Fruit fly (Drosophila melanogaster) whole organism, prepupa: ENCODE data around the gene atms.

Experiments used
- Blimp-1 ChIP-seq: fragments of 200-800 bp; sonication (Bioruptor generic); optimal IDR thresholded peaks from 3 replicates; lab custom pipeline; 2017; ENCODE audit warnings: missing biosample characterization, missing genetic modification characterization, mild to moderate bottlenecking, moderate library complexity, missing genetic modification reagents
- CG10669 ChIP-seq: fragments of 200-800 bp; sonication (Bioruptor generic); optimal IDR thresholded peaks from 3 replicates; lab custom pipeline; 2018; ENCODE audit warnings: missing biosample characterization, mild to moderate bottlenecking, missing genetic modification characterization, moderate library complexity
- CG11902 ChIP-seq: fragments of 200-800 bp; sonication (Bioruptor generic); optimal IDR thresholded peaks from 3 replicates; lab custom pipeline; 2016; ENCODE audit warnings: missing biosample characterization, missing genetic modification characterization
- CG15336 ChIP-seq: fragments of 200-800 bp; sonication (Bioruptor generic); IDR thresholded peaks from 2 replicates; pipeline ENCODE4 v1.3.6; 2022; ENCODE audit warnings: missing biosample characterization, missing genetic modification characterization
- CG16779 ChIP-seq: fragments of 200-800 bp; sonication (Bioruptor generic); optimal IDR thresholded peaks from 3 replicates; lab custom pipeline; 2017; ENCODE audit warnings: missing biosample characterization, mild to moderate bottlenecking, missing genetic modification characterization
- CG3032 ChIP-seq: fragments of 200-800 bp; optimal IDR thresholded peaks from 2 replicates; lab custom pipeline; 2019; ENCODE audit warnings: missing biosample characterization, mild to moderate bottlenecking, missing genetic modification characterization, moderate library complexity
- CG31627 ChIP-seq: fragments of 200-800 bp; sonication (Bioruptor generic); optimal IDR thresholded peaks from 3 replicates; lab custom pipeline; 2016; ENCODE audit warnings: missing biosample characterization, missing genetic modification characterization
- CG3919 ChIP-seq: fragments of 200-800 bp; sonication (Bioruptor generic); optimal IDR thresholded peaks from 3 replicates; lab custom pipeline; 2016; ENCODE audit warnings: missing biosample characterization, missing genetic modification characterization
- CG4318 ChIP-seq: fragments of 200-800 bp; sonication (Bioruptor generic); optimal IDR thresholded peaks from 3 replicates; lab custom pipeline; 2017; ENCODE audit warnings: missing biosample characterization, mild to moderate bottlenecking, missing genetic modification characterization
- CG6163 ChIP-seq: fragments of 200-800 bp; sonication (Bioruptor generic); IDR thresholded peaks from 3 replicates; pipeline ENCODE4 v1.3.6; 2022; ENCODE audit warnings: missing biosample characterization, missing genetic modification characterization
- CG6276 ChIP-seq: fragments of 200-800 bp; sonication (Bioruptor generic); optimal IDR thresholded peaks from 2 replicates; lab custom pipeline; 2017; ENCODE audit warnings: missing biosample characterization, mild to moderate bottlenecking, missing genetic modification characterization
- CG6792 ChIP-seq: fragments of 200-800 bp; sonication (Bioruptor generic); optimal IDR thresholded peaks from 3 replicates; lab custom pipeline; 2016; ENCODE audit warnings: missing biosample characterization, missing genetic modification characterization
- CG6808 ChIP-seq: fragments of 200-800 bp; sonication (Bioruptor generic); optimal IDR thresholded peaks from 3 replicates; lab custom pipeline; 2017; ENCODE audit warnings: missing biosample characterization, missing genetic modification characterization, mild to moderate bottlenecking, moderate library complexity, missing genetic modification reagents
- CG6854 ChIP-seq: fragments of 200-800 bp; sonication (Bioruptor generic); optimal IDR thresholded peaks from 2 replicates; lab custom pipeline; 2017; ENCODE audit warnings: missing biosample characterization, mild to moderate bottlenecking, missing genetic modification characterization
- CG7368 ChIP-seq: fragments of 200-800 bp; sonication (Bioruptor generic); optimal IDR thresholded peaks from 3 replicates; lab custom pipeline; 2016; ENCODE audit warnings: missing biosample characterization, missing genetic modification characterization
- CG8119 ChIP-seq: fragments of 200-800 bp; sonication (Bioruptor generic); IDR thresholded peaks from 3 replicates; pipeline ENCODE4 v1.3.6; 2022; ENCODE audit warnings: missing biosample characterization, missing genetic modification characterization
- CG8319 ChIP-seq: fragments of 200-800 bp; sonication (Bioruptor generic); optimal IDR thresholded peaks from 3 replicates; lab custom pipeline; 2016; ENCODE audit warnings: missing biosample characterization, missing genetic modification characterization
- CG9139 ChIP-seq: fragments of 200-800 bp; sonication (Bioruptor generic); optimal IDR thresholded peaks from 3 replicates; lab custom pipeline; 2017; ENCODE audit warnings: missing biosample characterization, mild to moderate bottlenecking, missing genetic modification characterization
- Eip78C ChIP-seq: fragments of 200-800 bp; sonication (Bioruptor generic); peaks from one replicate; lab custom pipeline; 2016; ENCODE audit warnings: missing biosample characterization, missing genetic modification characterization
- Eip93F ChIP-seq: fragments of 200-800 bp; sonication (Bioruptor generic); optimal IDR thresholded peaks from 2 replicates; lab custom pipeline; 2016; ENCODE audit warnings: missing biosample characterization, mild to moderate bottlenecking, missing genetic modification characterization
- Ets21C ChIP-seq: fragments of 200-800 bp; sonication (Bioruptor generic); optimal IDR thresholded peaks from 3 replicates; lab custom pipeline; 2016; ENCODE audit warnings: missing biosample characterization, missing genetic modification characterization
- Ets96B ChIP-seq: fragments of 200-800 bp; optimal IDR thresholded peaks from 2 replicates; lab custom pipeline; 2019; ENCODE audit warnings: missing biosample characterization, mild to moderate bottlenecking, missing genetic modification characterization, moderate library complexity
- Gug ChIP-seq: fragments of 200-800 bp; sonication (Bioruptor generic); IDR thresholded peaks from 2 replicates; pipeline ENCODE4 v1.3.6; 2022; ENCODE audit warnings: missing biosample characterization, missing genetic modification characterization
- Hr4 ChIP-seq: fragments of 200-800 bp; sonication (Bioruptor generic); optimal IDR thresholded peaks from 3 replicates; lab custom pipeline; 2016; ENCODE audit warnings: missing biosample characterization, missing genetic modification characterization
- Smox ChIP-seq: fragments of 200-800 bp; sonication (Bioruptor generic); optimal IDR thresholded peaks from 3 replicates; lab custom pipeline; 2016; ENCODE audit warnings: missing biosample characterization, missing genetic modification characterization
- Sox14 ChIP-seq: fragments of 200-800 bp; sonication (Bioruptor generic); optimal IDR thresholded peaks from 3 replicates; lab custom pipeline; 2016; ENCODE audit warnings: missing biosample characterization, missing genetic modification characterization
- Sox15 ChIP-seq: fragments of 200-800 bp; sonication (Bioruptor generic); optimal IDR thresholded peaks from 3 replicates; lab custom pipeline; 2016; ENCODE audit warnings: missing biosample characterization, missing genetic modification characterization
- achi ChIP-seq: fragments of 200-800 bp; sonication (Bioruptor generic); optimal IDR thresholded peaks from 3 replicates; lab custom pipeline; 2016; ENCODE audit warnings: missing biosample characterization, missing genetic modification characterization
- acj6 ChIP-seq: fragments of 200-800 bp; sonication (Bioruptor generic); optimal IDR thresholded peaks from 3 replicates; lab custom pipeline; 2016; ENCODE audit warnings: missing biosample characterization, missing genetic modification characterization
- cyc ChIP-seq: fragments of 200-800 bp; sonication (Bioruptor generic); optimal IDR thresholded peaks from 3 replicates; lab custom pipeline; 2016; ENCODE audit warnings: missing biosample characterization, missing genetic modification characterization
- dsx ChIP-seq: fragments of 200-800 bp; optimal IDR thresholded peaks from 3 replicates; lab custom pipeline; 2019; ENCODE audit warnings: missing biosample characterization, mild to moderate bottlenecking, missing genetic modification characterization, moderate library complexity; ENCODE audit not compliant: poor library complexity, severe bottlenecking
- eg ChIP-seq: fragments of 200-800 bp; sonication (Bioruptor generic); IDR thresholded peaks from 3 replicates; pipeline ENCODE4 v1.3.6; 2022; ENCODE audit warnings: missing biosample characterization, missing genetic modification characterization
- esn ChIP-seq: fragments of 200-800 bp; sonication (Bioruptor generic); optimal IDR thresholded peaks from 2 replicates; lab custom pipeline; 2016; ENCODE audit warnings: missing biosample characterization, mild to moderate bottlenecking, missing genetic modification characterization, moderate library complexity
- fd59A ChIP-seq: fragments of 200-800 bp; sonication (Bioruptor generic); optimal IDR thresholded peaks from 2 replicates; lab custom pipeline; 2017; ENCODE audit warnings: missing biosample characterization, mild to moderate bottlenecking, missing genetic modification characterization, missing genetic modification reagents
- fd85E ChIP-seq: fragments of 200-800 bp; sonication (Bioruptor generic); optimal IDR thresholded peaks from 3 replicates; lab custom pipeline; 2016; ENCODE audit warnings: missing biosample characterization, missing genetic modification characterization
- fkh ChIP-seq: fragments of 200-800 bp; sonication (Bioruptor generic); optimal IDR thresholded peaks from 3 replicates; lab custom pipeline; 2017; ENCODE audit warnings: missing biosample characterization, mild to moderate bottlenecking, missing genetic modification characterization, moderate library complexity
- net ChIP-seq: fragments of 200-800 bp; sonication (Bioruptor generic); optimal IDR thresholded peaks from 3 replicates; lab custom pipeline; 2016; ENCODE audit warnings: missing biosample characterization, missing genetic modification characterization
- pdm3 ChIP-seq: fragments of 200-800 bp; sonication (Bioruptor generic); optimal IDR thresholded peaks from 3 replicates; lab custom pipeline; 2016; ENCODE audit warnings: missing biosample characterization, missing genetic modification characterization
- salr ChIP-seq, 2 experiments: fragments of 200-800 bp; sonication (Bioruptor generic); optimal IDR thresholded peaks; 3 replicates each; lab custom pipeline; 2016 to 2018; ENCODE audit warnings: missing biosample characterization in 2 of 2, missing genetic modification characterization in 2 of 2, mild to moderate bottlenecking in 1 of 2
- svp ChIP-seq: fragments of 200-800 bp; sonication (Bioruptor generic); peaks from one replicate; lab custom pipeline; 2016; ENCODE audit warnings: missing biosample characterization, missing genetic modification characterization
- vri ChIP-seq: fragments of 200-800 bp; sonication (Bioruptor generic); optimal IDR thresholded peaks from 3 replicates; lab custom pipeline; 2016; ENCODE audit warnings: missing biosample characterization, mild to moderate bottlenecking, missing genetic modification characterization

The atms gene

dm6 chr3R:4740592-4741500 lies 9.0 kb upstream of the atms start (continued):
- TF ChIP-seq CG31627 (GFP tag; lab: Kevin White, UChicago) = no peak
- no peak for TF ChIP-seq Sox15 (GFP tag; lab: Kevin White, UChicago)
- TF ChIP-seq vri = no peak
- no peak for TF ChIP-seq acj6 (GFP tag; lab: Kevin White, UChicago)
- no peak for TF ChIP-seq fd85E
- TF ChIP-seq CG3032 = peak; percentile 33
- peak; percentile 17 for TF ChIP-seq achi (GFP tag; lab: Kevin White, UChicago)
- TF ChIP-seq CG6792 = no peak
- TF ChIP-seq Hr4 (GFP tag; lab: Kevin White, UChicago) = no peak
- TF ChIP-seq Ets21C = no peak
- peak; percentile 3 for TF ChIP-seq net
- peak; percentile 2 for TF ChIP-seq pdm3 (GFP tag; lab: Kevin White, UChicago)
- TF ChIP-seq CG8119 (GFP tag; lab: Robert Waterston, UW) = peak; percentile 91
- TF ChIP-seq CG6276 = peak; percentile 82
- peak; percentile 10 for TF ChIP-seq CG3919
- TF ChIP-seq CG6808 (GFP tag; lab: Kevin White, UChicago) = peak; percentile 80
- TF ChIP-seq CG8319 (GFP tag; lab: Kevin White, UChicago) = no peak
- TF ChIP-seq cyc (GFP tag; lab: Kevin White, UChicago) = no peak
- TF ChIP-seq fkh (GFP tag; lab: Kevin White, UChicago) = no peak
- TF ChIP-seq Eip78C (GFP tag; lab: Kevin White, UChicago) = peak; percentile 79
- TF ChIP-seq CG6854 (GFP tag; lab: Kevin White, UChicago) = peak; percentile 72
- no peak for TF ChIP-seq svp
- TF ChIP-seq esn = no peak
- TF ChIP-seq CG15336 (GFP tag; lab: Robert Waterston, UW) = peak; percentile 87
- no peak for TF ChIP-seq Sox14 (GFP tag; lab: Kevin White, UChicago)
- TF ChIP-seq Gug = no peak
- TF ChIP-seq dsx = peak; percentile 49
- TF ChIP-seq CG11902 (GFP tag; lab: Kevin White, UChicago) = no peak
- TF ChIP-seq eg (GFP tag; lab: Robert Waterston, UW) = peak; percentile 90
- peak in 1 of 2 experiments; percentile 22 for TF ChIP-seq salr (GFP tag; optimal IDR thresholded peaks at IDR 0.05; lab: Kevin White, UChicago)
- peak; percentile 35 for TF ChIP-seq Eip93F
- no peak for TF ChIP-seq CG4318 (GFP tag; lab: Kevin White, UChicago)
- TF ChIP-seq fd59A (GFP tag; lab: Kevin White, UChicago) = no peak
- TF ChIP-seq CG16779 (tag; lab: Kevin White, UChicago) = peak; percentile 72
- no peak for TF ChIP-seq Smox (GFP tag; lab: Kevin White, UChicago)
- TF ChIP-seq CG10669 = peak; percentile 25
- TF ChIP-seq Blimp-1 (GFP tag; lab: Kevin White, UChicago) = no peak
- TF ChIP-seq CG7368 = no peak

dm6 chr3R:4745544-4745943 lies 4.3 kb upstream of the atms start:
- TF ChIP-seq salr (GFP tag; optimal IDR thresholded peaks at IDR 0.05; lab: Kevin White, UChicago) (no peak), CG6163 (GFP tag; lab: Robert Waterston, UW) (no peak), Ets21C (no peak), CG8119 (GFP tag; lab: Robert Waterston, UW) (no peak), Sox15 (GFP tag; lab: Kevin White, UChicago) (no peak), CG6276 (no peak), Smox (GFP tag; lab: Kevin White, UChicago) (no peak), CG8319 (GFP tag; lab: Kevin White, UChicago) (no peak), Ets96B (tag; lab: Kevin White, UChicago) (no peak), CG9139 (no peak), CG6792 (no peak), pdm3 (GFP tag; lab: Kevin White, UChicago) (no peak), Hr4 (GFP tag; lab: Kevin White, UChicago) (no peak), CG15336 (GFP tag; lab: Robert Waterston, UW) (no peak)
